Worm (Caenorhabditis elegans): ENCODE results near the gene F25A2.1.

Gene F25A2.1

DNA sequence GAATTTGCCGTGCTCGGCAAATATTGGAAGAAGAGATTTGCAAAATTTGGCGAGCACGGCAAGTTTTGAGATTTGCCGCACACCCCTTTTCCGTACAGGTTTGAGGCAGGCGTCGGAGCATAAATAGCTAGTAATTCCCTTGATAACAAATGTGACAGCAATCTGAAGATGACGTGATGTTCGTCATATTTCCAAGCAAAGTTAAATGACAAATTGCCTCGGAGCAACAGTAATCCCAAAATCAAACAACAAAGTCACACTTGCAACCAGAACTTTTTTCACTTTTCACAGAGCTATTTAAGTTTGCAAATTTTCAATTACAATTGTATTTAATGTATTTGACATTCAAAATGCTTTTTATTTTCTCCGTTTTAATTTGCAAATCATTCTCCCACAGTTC, at the start of gene F25A2.1:
Gene F25A2.1 (plus strand): TSS at position 301 of the 400 bp plus-strand sequence.
- TF ChIP-seq unc-62 (GFP tag; optimal IDR thresholded peaks at IDR 0.05 in 1 of 2), result peak in 1 of 2 experiments; percentile 43
- TF ChIP-seq unc-62 (tag; optimal IDR thresholded peaks at IDR 0.05), result no peak
- TF ChIP-seq ceh-28 (tag; optimal IDR thresholded peaks at IDR 0.05), result no peak
- no peak for TF ChIP-seq zag-1 (tag; optimal IDR thresholded peaks at IDR 0.05)
- TF ChIP-seq dmd-6 (GFP tag; IDR thresholded peaks at IDR 0.05), result peak; percentile 51

DNA sequence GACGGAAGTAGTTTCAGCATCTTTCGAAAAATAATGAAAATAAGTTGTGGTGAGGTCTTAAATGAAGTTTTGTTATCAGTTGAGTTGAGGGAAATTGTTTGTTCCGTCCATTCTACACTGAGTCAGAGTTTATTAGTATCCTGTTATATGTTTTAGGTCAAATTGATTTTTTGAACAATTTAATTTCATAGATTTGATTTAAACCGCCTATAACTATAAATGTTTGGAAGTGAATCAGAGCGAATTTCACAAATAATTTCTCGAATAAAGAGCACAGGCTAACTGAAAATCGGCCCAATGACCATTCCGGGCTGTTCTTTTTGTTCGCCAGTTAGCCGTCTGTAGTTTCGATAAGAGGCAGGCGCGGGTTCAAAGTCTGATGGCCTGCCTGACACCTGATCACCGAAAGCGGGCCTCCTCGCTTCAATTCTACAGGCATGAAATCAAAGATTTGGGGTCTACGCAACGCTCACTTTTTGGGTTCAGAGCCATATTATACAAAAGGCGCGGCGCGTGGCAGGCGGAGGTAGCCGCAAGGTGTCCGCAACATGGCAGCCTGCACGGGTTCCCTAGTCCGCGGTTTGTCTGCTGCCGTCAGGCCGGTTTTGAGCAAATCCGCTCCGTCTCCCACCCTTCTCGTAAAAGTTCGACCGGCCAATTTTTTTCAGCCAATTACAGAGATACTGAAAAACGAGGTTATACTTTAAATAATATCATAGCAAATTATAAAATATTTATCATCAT, 47.3 kb upstream of the F25A2.1 start, which contains the start of gene W07B8.4:
Gene W07B8.4 (minus strand): TSS at position 51 of the 744 bp plus-strand sequence.
- TF ChIP-seq nhr-102 (tag; optimal IDR thresholded peaks at IDR 0.05), result peak; percentile 3
- TF ChIP-seq aha-1 (tag), result peak; percentile 38
- no peak for TF ChIP-seq jun-1 (tag; optimal IDR thresholded peaks at IDR 0.05)
- TF ChIP-seq zfp-3 (GFP tag; conservative IDR thresholded peaks at IDR 0.05), result peak; percentile 62; the same call in 1 of the 2 replicates
- TF ChIP-seq snpc-4 (tag; optimal IDR thresholded peaks at IDR 0.05), result no peak
- TF ChIP-seq mdt-29 (GFP tag; IDR thresholded peaks at IDR 0.05), result no peak
- peak; percentile 82 for TF ChIP-seq set-16 (GFP tag; IDR thresholded peaks at IDR 0.05)
- peak; percentile 41 for TF ChIP-seq lin-38 (GFP tag; IDR thresholded peaks at IDR 0.05)
- peak in 1 of 2 experiments; percentile 39 for TF ChIP-seq unc-62 (GFP tag; optimal IDR thresholded peaks at IDR 0.05 in 1 of 2)
- TF ChIP-seq unc-62 (tag; optimal IDR thresholded peaks at IDR 0.05), result no peak
- 0 out of 2 replicates have a peak, but pooled peaks have one; percentile 52 for TF ChIP-seq pha-4 (GFP tag; IDR thresholded peaks at IDR 0.05)
- no peak for TF ChIP-seq pha-4 (tag; optimal IDR thresholded peaks at IDR 0.05)
- TF ChIP-seq dmd-8 (GFP tag; IDR thresholded peaks at IDR 0.05), result peak; percentile 47; the same call in 1 of the 2 replicates
- TF ChIP-seq Y48G9A.11 (GFP tag; IDR thresholded peaks at IDR 0.05), result peak; percentile 31; the same call in 1 of the 2 replicates
- 0 out of 2 replicates have a peak, but pooled peaks have one; percentile 46 for TF ChIP-seq D1046.2 (GFP tag; IDR thresholded peaks at IDR 0.05)

DNA sequence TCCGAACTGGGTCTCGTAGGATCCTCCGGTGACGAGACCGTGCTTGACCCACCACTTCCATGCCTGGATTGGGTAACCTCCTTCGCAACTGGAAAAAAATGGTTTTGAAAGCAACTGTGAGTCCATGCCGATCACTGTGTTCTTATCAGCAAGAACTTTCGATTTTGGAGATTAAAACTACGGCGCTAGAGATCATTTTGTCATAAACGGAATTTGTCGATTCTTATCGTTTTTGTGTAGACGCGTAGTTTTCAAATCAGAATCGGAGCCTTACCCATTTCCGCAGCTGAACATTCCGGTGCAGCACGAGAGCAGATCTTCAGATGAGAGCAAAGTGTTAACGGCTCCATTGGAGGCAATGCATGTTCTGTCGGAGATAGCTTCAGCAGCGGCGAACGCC, 46.2 kb upstream of the F25A2.1 start:
- TF ChIP-seq Y5F2A.4 (GFP tag; optimal IDR thresholded peaks at IDR 0.05), result no peak
- no peak for TF ChIP-seq daf-16 (GFP tag; optimal IDR thresholded peaks at IDR 0.05)
- peak; percentile 43 for TF ChIP-seq daf-16 (tag; optimal IDR thresholded peaks at IDR 0.05)
- no peak for TF ChIP-seq ZK337.2 (GFP tag; IDR thresholded peaks at IDR 0.05)
- TF ChIP-seq lsy-2 (tag; optimal IDR thresholded peaks at IDR 0.05), result no peak
- no peak for TF ChIP-seq mxl-2 (GFP tag; conservative IDR thresholded peaks at IDR 0.05)
- TF ChIP-seq dve-1 (tag; optimal IDR thresholded peaks at IDR 0.05; ENCODE audit: insufficient read depth), result peak; percentile 11
- no peak for TF ChIP-seq nhr-25 (tag; optimal IDR thresholded peaks at IDR 0.05; ENCODE audit: borderline replicate concordance, insufficient read depth)
- no peak for TF ChIP-seq lin-1 (GFP tag; IDR thresholded peaks at IDR 0.05)
- no peak for TF ChIP-seq lin-38 (GFP tag; IDR thresholded peaks at IDR 0.05)
- TF ChIP-seq nhr-102 (tag; optimal IDR thresholded peaks at IDR 0.05), result no peak
- peak; percentile 60 for TF ChIP-seq nhr-28 (tag; optimal IDR thresholded peaks at IDR 0.05)
- TF ChIP-seq mxl-3 (GFP tag; optimal IDR thresholded peaks at IDR 0.05), result no peak
- TF ChIP-seq lin-15B (tag; optimal IDR thresholded peaks at IDR 0.05), result no peak

DNA sequence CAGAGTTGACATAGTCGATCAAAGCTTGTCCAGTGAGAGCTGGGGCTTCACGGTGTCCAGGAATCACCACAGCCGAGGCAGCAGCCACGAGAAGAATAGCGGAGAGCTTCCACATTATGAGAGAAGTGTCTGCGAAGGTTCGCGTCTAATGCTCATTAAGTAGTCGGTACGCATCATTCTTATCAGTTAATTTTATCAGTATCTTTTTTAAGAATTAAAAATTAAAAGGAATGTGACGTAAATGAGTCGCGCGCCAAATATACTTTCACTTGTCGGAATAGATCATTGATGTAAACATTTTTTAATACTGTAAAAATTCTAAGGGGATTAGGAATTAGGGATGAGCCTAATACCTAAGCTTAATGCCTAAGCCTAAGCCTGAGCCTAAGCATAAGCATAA, 45.5 kb upstream of the F25A2.1 start, which contains the start of gene cpr-5:
Gene cpr-5 (minus strand): TSS at position 197 of the 400 bp plus-strand sequence.
- TF ChIP-seq daf-12 (tag; optimal IDR thresholded peaks at IDR 0.05) (no peak), daf-16 (GFP tag; optimal IDR thresholded peaks at IDR 0.05) (no peak), daf-16 (tag; optimal IDR thresholded peaks at IDR 0.05) (peak; percentile 33), T26A8.4 (GFP tag; IDR thresholded peaks at IDR 0.05) (no peak), dve-1 (tag; optimal IDR thresholded peaks at IDR 0.05; ENCODE audit: insufficient read depth) (peak; percentile 49), dmd-6 (GFP tag; IDR thresholded peaks at IDR 0.05) (peak; percentile 67), ztf-7 (tag; optimal IDR thresholded peaks at IDR 0.05) (no peak), hlh-11 (tag; optimal IDR thresholded peaks at IDR 0.05) (peak; percentile 13), skn-1 (tag; optimal IDR thresholded peaks at IDR 0.05) (no peak), ztf-11 (tag; optimal IDR thresholded peaks at IDR 0.05) (no peak), set-16 (GFP tag; IDR thresholded peaks at IDR 0.05) (peak; percentile 9; the same call in 1 of the 2 replicates), tra-1 (GFP tag; IDR thresholded peaks at IDR 0.05) (no peak), Y75B8A.6 (GFP tag; IDR thresholded peaks at IDR 0.05) (no peak)

Measured in whole organism, L4 larva.